Worm (Caenorhabditis elegans): ENCODE results near the gene gst-29.
A peak's percentile ranks its signal among the peaks of the same experiment; 100 is the strongest.

Gene gst-29

DNA sequence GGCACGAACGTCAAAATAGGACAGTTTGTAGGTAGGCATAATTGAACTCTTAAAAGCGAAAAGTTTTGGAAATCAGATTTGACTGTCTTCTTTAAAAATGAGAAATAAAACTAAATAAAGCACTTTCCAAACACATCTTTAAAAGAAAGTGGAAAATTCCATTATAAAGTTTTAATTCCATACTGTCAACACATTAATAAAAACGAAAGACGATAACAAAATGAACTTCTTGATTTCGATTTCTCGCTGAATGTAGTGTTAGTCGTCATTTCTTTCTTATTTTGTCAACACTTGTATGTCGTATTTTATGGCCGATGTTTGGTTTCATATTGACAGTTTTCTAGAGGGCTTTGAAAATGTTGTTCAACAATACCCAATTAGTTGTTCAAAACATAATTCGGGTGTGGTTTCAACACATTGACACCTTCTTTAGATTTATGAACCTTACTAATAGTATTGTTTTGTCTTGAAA, at the start of gene gst-29:
Gene gst-29, minus strand, starts transcription at position 51 of the 472 bp plus-strand sequence.
- TF ChIP-seq him-1 (tag; optimal IDR thresholded peaks at IDR 0.05) = no peak
- no peak for TF ChIP-seq dao-5 (tag; optimal IDR thresholded peaks at IDR 0.05)
- TF ChIP-seq W03F9.2 (tag; optimal IDR thresholded peaks at IDR 0.05) = no peak

DNA sequence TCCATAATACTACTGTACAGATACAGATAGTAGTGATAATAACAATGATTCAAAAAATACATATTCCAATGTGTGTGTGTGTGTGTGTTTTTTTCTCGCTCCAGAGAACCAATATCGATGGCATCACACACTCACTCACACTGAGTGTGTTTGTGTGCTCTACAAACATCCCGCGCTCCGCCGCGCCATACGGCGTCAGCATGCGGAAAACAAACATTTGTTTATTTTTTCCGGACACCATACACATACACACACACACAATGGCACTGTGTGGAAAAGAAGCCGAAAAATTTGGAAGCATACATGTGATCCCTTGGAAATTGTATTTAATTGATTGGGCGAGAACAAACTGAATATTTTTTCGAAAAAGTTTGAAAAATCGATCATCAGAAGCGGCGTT, 49.4 kb upstream of the gst-29 start:
- TF ChIP-seq dao-5 (tag; optimal IDR thresholded peaks at IDR 0.05) = no peak
- no peak for TF ChIP-seq W03F9.2 (tag; optimal IDR thresholded peaks at IDR 0.05)
- TF ChIP-seq him-1 (tag; optimal IDR thresholded peaks at IDR 0.05) = no peak

DNA sequence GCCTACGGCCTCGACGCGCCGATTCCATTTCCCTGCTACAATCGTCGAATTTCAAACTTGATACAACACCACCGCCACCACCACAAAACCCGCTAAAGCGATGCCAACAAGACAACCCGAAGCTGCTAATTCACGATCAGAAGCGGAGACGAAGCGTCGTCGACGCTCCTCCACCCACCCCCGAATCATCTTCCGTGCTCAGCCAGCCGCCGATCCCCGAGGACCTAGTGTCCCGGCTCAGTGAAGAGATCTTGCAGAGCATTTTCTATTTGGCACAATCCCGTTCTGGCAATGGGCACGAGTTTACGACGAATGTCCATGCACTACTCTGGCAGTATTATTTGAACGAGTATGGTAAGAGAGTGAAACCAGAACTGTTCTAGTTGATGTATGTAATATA, 48.9 kb upstream of the gst-29 start:
- no peak for TF ChIP-seq dao-5 (tag; optimal IDR thresholded peaks at IDR 0.05)
- TF ChIP-seq W03F9.2 (tag; optimal IDR thresholded peaks at IDR 0.05) = no peak
- no peak for TF ChIP-seq him-1 (tag; optimal IDR thresholded peaks at IDR 0.05)

ce11 chrII:15217949-15218348, 48.3 kb upstream of the gst-29 start:
- TF ChIP-seq him-1 (tag; optimal IDR thresholded peaks at IDR 0.05) = no peak
- TF ChIP-seq dao-5 (tag; optimal IDR thresholded peaks at IDR 0.05) = no peak
- TF ChIP-seq W03F9.2 (tag; optimal IDR thresholded peaks at IDR 0.05) = no peak

ce11 chrII:15213732-15214131, 44.1 kb upstream of the gst-29 start:
- TF ChIP-seq him-1 (tag; optimal IDR thresholded peaks at IDR 0.05) = no peak
- no peak for TF ChIP-seq dao-5 (tag; optimal IDR thresholded peaks at IDR 0.05)
- TF ChIP-seq W03F9.2 (tag; optimal IDR thresholded peaks at IDR 0.05) = no peak

ce11 chrII:15212260-15212914, 42.7 kb upstream of the gst-29 start:
- TF ChIP-seq him-1 (tag; optimal IDR thresholded peaks at IDR 0.05) = no peak
- TF ChIP-seq W03F9.2 (tag; optimal IDR thresholded peaks at IDR 0.05) = no peak
- TF ChIP-seq dao-5 (tag; optimal IDR thresholded peaks at IDR 0.05) = no peak

DNA sequence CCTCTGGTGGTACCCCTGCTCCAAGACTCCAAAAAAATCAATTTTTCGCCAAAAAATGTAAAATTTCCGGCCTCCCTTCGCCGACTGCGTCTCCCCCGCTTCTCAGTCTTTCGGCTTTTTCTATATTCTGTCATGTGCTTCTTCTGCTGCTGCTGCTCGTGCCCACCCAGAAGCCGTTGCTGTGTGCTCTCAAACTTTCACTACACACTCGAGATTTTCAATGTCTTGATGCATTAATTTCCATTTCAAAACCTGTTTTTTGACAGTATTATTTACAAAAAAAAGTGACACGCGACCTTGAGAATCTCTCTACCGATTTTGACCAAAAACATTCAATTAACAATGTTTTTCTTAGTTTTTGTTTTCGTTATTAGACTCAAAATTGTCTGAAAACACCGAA, 39.6 kb upstream of the gst-29 start:
- TF ChIP-seq W03F9.2 (tag; optimal IDR thresholded peaks at IDR 0.05) (no peak), dao-5 (tag; optimal IDR thresholded peaks at IDR 0.05) (no peak)

DNA sequence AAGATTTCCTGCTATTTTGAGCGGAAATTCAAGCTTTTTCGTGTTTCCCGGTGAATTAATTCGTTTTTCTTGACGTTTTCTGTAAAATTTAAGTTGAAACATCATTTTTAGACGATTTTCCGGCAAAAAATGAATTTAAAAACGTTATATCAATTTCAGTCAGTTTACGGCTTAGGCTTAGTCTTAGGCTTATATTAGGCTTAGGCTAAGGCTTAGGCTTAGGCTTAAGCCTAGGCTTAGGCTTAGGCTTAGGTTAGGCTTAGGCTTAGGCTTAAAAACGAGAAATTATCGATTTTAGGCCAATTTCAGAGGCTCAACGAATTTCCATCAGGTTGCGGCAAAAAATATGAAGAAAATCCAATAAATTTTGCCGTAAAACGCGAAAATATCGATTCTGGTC, 39.2 kb upstream of the gst-29 start:
- no peak for TF ChIP-seq W03F9.2 (tag; optimal IDR thresholded peaks at IDR 0.05)
- no peak for TF ChIP-seq dao-5 (tag; optimal IDR thresholded peaks at IDR 0.05)
- no peak for TF ChIP-seq him-1 (tag; optimal IDR thresholded peaks at IDR 0.05)

- TF ChIP-seq him-1 (tag; optimal IDR thresholded peaks at IDR 0.05) (no peak), W03F9.2 (tag; optimal IDR thresholded peaks at IDR 0.05) (no peak), dao-5 (tag; optimal IDR thresholded peaks at IDR 0.05) (no peak)
Observed at ce11 chrII:15208151-15208550, 38.5 kb upstream of the gst-29 start.

- TF ChIP-seq him-1 (tag; optimal IDR thresholded peaks at IDR 0.05) (no peak), W03F9.2 (tag; optimal IDR thresholded peaks at IDR 0.05) (no peak), dao-5 (tag; optimal IDR thresholded peaks at IDR 0.05) (no peak)
Observed at ce11 chrII:15207562-15207961, 37.9 kb upstream of the gst-29 start.

DNA sequence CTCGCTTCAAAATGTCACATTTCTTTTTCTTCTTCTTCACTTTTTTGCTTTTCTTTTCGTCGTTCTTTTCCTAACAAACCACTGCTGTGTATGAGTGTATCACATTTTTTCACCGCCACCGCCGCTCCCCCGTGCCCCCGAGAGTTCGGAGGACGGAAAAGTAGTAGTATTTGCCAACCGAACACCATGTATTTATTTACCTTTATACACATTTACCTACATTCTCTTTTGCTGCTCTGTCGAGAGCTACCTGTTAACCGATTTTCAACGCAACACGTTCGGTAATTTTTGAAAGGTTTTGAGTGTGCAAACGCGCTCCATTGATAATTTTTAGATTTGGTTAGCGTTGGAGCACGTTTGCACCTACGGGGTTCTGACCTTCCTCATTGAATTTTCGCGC, 36.6 kb upstream of the gst-29 start:
- TF ChIP-seq him-1 (tag; optimal IDR thresholded peaks at IDR 0.05) (no peak), W03F9.2 (tag; optimal IDR thresholded peaks at IDR 0.05) (no peak), dao-5 (tag; optimal IDR thresholded peaks at IDR 0.05) (no peak)

DNA sequence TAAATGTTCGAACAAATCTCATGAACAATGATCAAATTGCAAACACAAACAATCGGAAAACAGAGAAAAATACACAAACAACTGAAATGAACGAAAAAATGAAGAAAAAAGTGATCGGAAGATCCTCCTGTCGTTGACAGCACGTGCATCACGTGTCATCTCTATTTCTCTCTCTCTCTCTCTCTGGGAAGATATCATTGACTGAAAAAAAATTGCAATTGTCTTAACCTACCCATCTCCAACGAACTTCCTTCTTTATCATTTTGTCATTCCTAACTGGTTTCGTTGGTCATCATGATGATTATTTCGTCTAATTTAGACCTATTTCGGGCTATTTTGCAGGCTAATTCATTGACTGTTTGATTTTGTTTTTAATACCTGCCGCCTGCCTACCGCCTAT, 35.7 kb upstream of the gst-29 start:
- TF ChIP-seq W03F9.2 (tag; optimal IDR thresholded peaks at IDR 0.05) (peak; percentile 31), him-1 (tag; optimal IDR thresholded peaks at IDR 0.05) (no peak)

DNA sequence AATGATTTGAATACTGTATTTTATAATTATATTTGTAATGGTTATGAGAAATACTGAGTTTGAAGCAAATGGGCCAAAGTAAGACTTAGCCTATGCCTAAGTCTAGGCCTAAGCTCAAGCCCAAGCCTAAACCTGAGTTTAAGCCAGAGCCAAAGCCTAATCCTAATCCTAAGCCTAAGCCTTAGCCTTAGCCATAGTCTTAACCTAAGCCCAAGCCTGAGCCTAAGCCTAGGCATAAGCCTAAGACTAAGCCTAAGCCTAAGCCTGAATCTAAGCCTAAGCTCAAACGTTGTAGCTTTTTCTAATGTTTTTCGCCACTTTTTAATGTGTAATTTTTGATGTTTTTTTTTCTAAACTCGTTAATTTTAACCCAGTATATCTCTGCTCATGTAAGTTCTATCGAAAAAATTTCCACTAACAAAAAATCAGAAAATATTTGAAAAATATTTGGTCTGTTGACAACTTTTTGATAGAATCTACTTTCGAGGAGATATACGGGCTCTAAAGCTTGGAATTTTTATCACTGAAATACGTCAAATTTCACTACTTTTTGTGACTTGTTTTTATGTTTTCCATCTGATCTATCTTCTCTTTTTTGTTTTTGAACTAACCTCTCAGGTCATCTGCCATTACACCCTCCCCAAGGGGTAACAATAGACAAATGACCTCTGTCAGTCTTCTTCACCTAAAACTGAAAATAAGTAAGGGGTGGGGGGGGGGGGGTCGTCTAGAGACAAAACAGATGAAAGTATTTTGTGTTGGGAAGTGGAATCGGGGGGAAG, 34.6 kb upstream of the gst-29 start:
- TF ChIP-seq W03F9.2 (tag; optimal IDR thresholded peaks at IDR 0.05) = no peak
- no peak for TF ChIP-seq dao-5 (tag; optimal IDR thresholded peaks at IDR 0.05)
- TF ChIP-seq him-1 (tag; optimal IDR thresholded peaks at IDR 0.05) = no peak

ce11 chrII:15203398-15204068, 33.9 kb upstream of the gst-29 start:
- TF ChIP-seq W03F9.2 (tag; optimal IDR thresholded peaks at IDR 0.05) = no peak
- TF ChIP-seq him-1 (tag; optimal IDR thresholded peaks at IDR 0.05) = no peak
- no peak for TF ChIP-seq dao-5 (tag; optimal IDR thresholded peaks at IDR 0.05)

Data from whole organism, L4/young adult.